Worm (Caenorhabditis elegans): Measurements from ENCODE around the gene try-9.

try-9 gene

DNA sequence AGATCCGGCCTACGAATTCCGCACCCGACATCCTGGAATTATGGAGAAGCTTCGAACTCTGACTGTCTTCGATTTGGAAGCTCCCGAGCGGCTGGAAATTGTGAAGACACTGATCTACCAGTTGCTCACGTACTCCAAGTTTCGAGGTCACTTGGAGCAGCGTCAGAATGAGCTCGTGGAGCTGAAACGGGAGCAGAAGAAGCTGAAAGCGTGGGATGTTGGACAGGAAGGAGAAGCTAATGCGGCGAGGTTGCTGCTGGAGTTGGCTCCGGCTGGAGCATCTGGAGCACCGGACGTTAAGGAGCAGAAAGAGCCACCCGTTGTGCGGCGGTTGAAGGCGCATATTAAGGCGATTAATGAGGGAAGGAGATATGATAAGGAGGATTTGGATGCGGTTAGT lies 23.7 kb upstream of the try-9 start:
- TF ChIP-seq peb-1 (tag; optimal IDR thresholded peaks at IDR 0.05): no peak
- no peak for TF ChIP-seq skn-1 (tag; optimal IDR thresholded peaks at IDR 0.05)
- no peak for TF ChIP-seq ztf-4 (tag; optimal IDR thresholded peaks at IDR 0.05)
- TF ChIP-seq crh-2 (tag; optimal IDR thresholded peaks at IDR 0.05): no peak
- no peak for TF ChIP-seq egl-27 (tag; optimal IDR thresholded peaks at IDR 0.05)
- TF ChIP-seq ama-1 (optimal IDR thresholded peaks at IDR 0.05): no peak
- no peak for TF ChIP-seq C34F6.9 (tag; optimal IDR thresholded peaks at IDR 0.05)
- TF ChIP-seq nhr-25 (tag; optimal IDR thresholded peaks at IDR 0.05): no peak
- no peak for TF ChIP-seq snpc-4 (tag; optimal IDR thresholded peaks at IDR 0.05)
- TF ChIP-seq Y55F3AM.14 (GFP tag; optimal IDR thresholded peaks at IDR 0.05): no peak
- TF ChIP-seq nhr-12 (tag; optimal IDR thresholded peaks at IDR 0.05): no peak
- no peak for TF ChIP-seq elt-1 (tag; optimal IDR thresholded peaks at IDR 0.05)
- no peak for TF ChIP-seq nhr-23 (tag; optimal IDR thresholded peaks at IDR 0.05)

DNA sequence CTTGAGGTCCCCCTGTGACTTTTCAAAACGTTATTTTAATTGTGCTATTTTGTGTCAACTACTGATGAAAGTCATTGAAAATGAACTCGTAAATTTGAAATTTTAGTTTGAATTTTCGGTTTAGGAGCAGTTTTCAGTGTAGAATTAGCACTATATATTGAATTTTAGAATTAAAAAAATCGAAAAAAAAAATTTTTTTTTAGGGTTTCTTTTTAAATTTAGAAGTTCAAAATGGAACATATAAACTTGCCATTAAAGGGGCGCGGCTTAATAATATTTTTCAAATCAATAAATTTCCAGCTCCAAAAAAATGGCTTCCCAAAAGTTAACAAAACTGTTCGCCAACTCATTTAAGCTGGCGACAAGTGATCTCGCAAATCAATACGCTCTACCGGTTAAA lies 17.1 kb upstream of the try-9 start, which contains the start of gene H20J04.9:
Gene H20J04.9, plus strand, starts transcription at position 301 of the 400 bp plus-strand sequence.
- no peak for TF ChIP-seq nhr-25 (tag; optimal IDR thresholded peaks at IDR 0.05)
- no peak for TF ChIP-seq lin-13 (GFP tag; optimal IDR thresholded peaks at IDR 0.05)
- no peak for TF ChIP-seq snpc-4 (tag; optimal IDR thresholded peaks at IDR 0.05)
- no peak for TF ChIP-seq unc-62 (GFP tag; optimal IDR thresholded peaks at IDR 0.05)
- no peak for TF ChIP-seq dmd-4 (tag; optimal IDR thresholded peaks at IDR 0.05)
- no peak for TF ChIP-seq egl-27 (tag; optimal IDR thresholded peaks at IDR 0.05)
- no peak for TF ChIP-seq skn-1 (tag; optimal IDR thresholded peaks at IDR 0.05)
- no peak for TF ChIP-seq ceh-82 (tag; optimal IDR thresholded peaks at IDR 0.05)
- TF ChIP-seq peb-1 (tag; optimal IDR thresholded peaks at IDR 0.05): no peak
- TF ChIP-seq nhr-21 (tag; optimal IDR thresholded peaks at IDR 0.05): no peak
- no peak for TF ChIP-seq mbf-1 (tag; optimal IDR thresholded peaks at IDR 0.05)
- TF ChIP-seq mab-5 (tag; optimal IDR thresholded peaks at IDR 0.05): no peak
- no peak for TF ChIP-seq ztf-1 (GFP tag; conservative IDR thresholded peaks at IDR 0.05)
- TF ChIP-seq sma-3 (GFP tag; optimal IDR thresholded peaks at IDR 0.05): no peak
- no peak for TF ChIP-seq unc-55 (GFP tag; optimal IDR thresholded peaks at IDR 0.05)

DNA sequence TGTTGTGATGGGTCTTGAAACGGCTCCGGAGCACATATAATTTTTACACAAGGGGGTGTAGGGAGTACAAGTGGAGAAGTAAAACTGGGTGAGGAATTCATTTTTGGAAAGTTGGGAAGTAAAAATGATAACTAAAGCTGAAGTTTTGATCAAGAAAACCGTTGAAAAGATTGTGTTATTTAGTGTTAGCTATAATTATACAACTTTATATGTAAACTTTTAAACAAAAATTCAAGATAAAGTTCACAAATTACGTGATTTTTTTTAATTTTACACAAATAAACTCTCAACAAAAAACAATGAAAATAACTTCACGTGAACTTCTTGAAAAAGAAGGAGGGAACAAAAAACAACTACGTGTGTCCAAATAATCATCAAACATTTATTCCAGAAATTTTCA lies 12.8 kb upstream of the try-9 start, which contains the start of the genes H20J04.7 and H20J04.1:
Gene H20J04.7, minus strand, starts transcription at position 101 of the 400 bp plus-strand sequence.
Gene H20J04.1, plus strand, starts transcription at position 397 of the 400 bp plus-strand sequence.
- TF ChIP-seq nhr-10 (tag; optimal IDR thresholded peaks at IDR 0.05): no peak
- no peak for TF ChIP-seq lin-13 (GFP tag; optimal IDR thresholded peaks at IDR 0.05)
- TF ChIP-seq ZK546.5 (tag; optimal IDR thresholded peaks at IDR 0.05): no peak
- no peak for TF ChIP-seq lin-11 (tag; optimal IDR thresholded peaks at IDR 0.05)
- no peak for TF ChIP-seq lin-39 (tag; optimal IDR thresholded peaks at IDR 0.05)
- TF ChIP-seq C34F6.9 (tag; optimal IDR thresholded peaks at IDR 0.05): no peak
- no peak for TF ChIP-seq mbf-1 (tag; optimal IDR thresholded peaks at IDR 0.05)
- TF ChIP-seq nhr-77 (tag; optimal IDR thresholded peaks at IDR 0.05): no peak
- no peak for TF ChIP-seq fos-1 (tag; optimal IDR thresholded peaks at IDR 0.05)
- TF ChIP-seq elt-3 (tag; optimal IDR thresholded peaks at IDR 0.05): no peak
- TF ChIP-seq sma-9 (GFP tag; optimal IDR thresholded peaks at IDR 0.05): no peak
- TF ChIP-seq sma-9 (tag; optimal IDR thresholded peaks at IDR 0.05): no peak
- no peak for TF ChIP-seq alr-1 (tag; optimal IDR thresholded peaks at IDR 0.05)
- TF ChIP-seq blmp-1 (tag; optimal IDR thresholded peaks at IDR 0.05; ENCODE audit: insufficient read depth): no peak
- no peak for TF ChIP-seq peb-1 (tag; optimal IDR thresholded peaks at IDR 0.05)
- TF ChIP-seq F13H6.1 (tag; optimal IDR thresholded peaks at IDR 0.05): no peak

DNA sequence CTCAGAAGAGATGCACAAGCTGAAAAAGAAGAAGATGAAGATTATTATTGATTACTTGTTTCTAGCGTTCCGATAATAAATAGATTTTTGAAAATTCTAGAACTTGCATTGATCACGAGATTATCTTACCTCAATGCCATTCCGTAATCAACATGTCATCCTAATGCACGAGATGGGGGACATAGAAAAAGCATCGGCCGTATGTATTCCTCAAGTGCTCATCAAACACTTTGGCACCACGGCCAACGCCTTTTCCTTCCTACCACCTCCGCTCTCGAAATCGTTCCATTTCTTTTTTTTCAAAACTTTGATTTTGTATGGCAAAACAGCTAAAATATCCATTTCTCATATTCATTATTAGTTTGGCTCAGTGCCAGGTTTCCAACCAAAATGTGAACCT lies 9.3 kb upstream of the try-9 start, which contains the start of gene lat-2:
Gene lat-2, plus strand, starts transcription at position 301 of the 400 bp plus-strand sequence.
- no peak for TF ChIP-seq unc-62 (GFP tag; optimal IDR thresholded peaks at IDR 0.05)

DNA sequence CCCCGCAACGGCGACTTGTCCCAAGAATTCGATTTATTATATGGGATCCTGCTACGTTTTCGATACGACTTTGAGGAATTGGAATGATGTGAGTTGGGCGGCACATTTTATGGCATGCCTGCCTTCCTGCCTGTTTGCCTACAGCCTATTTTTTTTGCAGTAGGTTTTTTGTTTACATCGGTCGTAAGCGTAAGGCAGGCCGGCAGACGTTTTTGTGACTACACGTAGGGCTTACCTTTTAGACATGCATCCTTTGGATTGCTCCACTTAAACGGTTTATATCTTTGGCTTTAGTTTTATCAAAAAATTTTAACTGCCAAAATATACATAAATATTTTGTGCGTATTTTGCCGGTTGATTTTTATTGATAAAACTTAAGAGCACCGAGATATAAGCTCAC lies 8.8 kb upstream of the try-9 start:
- TF ChIP-seq nhr-77 (tag; optimal IDR thresholded peaks at IDR 0.05) (no peak), crh-2 (tag; optimal IDR thresholded peaks at IDR 0.05) (no peak), ztf-4 (tag; optimal IDR thresholded peaks at IDR 0.05) (no peak), ceh-16 (tag; optimal IDR thresholded peaks at IDR 0.05) (no peak), nhr-21 (tag; optimal IDR thresholded peaks at IDR 0.05) (no peak), mbf-1 (tag; optimal IDR thresholded peaks at IDR 0.05) (no peak), elt-1 (tag; optimal IDR thresholded peaks at IDR 0.05) (no peak), aly-2 (tag; optimal IDR thresholded peaks at IDR 0.05) (no peak), nhr-23 (tag; optimal IDR thresholded peaks at IDR 0.05) (no peak)

Data from whole organism, L2 larva.